Fruit fly (Drosophila melanogaster) whole organism, embryonic: ENCODE measurements around the gene Ca-Ma2d.

Experiments used
- Adf1 ChIP-seq: fragments of 200-800 bp; sonication (Bioruptor generic); IDR thresholded peaks from 2 replicates; pipeline ENCODE4 v1.3.6; 2022; ENCODE audit warnings: missing biosample characterization, missing genetic modification characterization
- Aef1 ChIP-seq: fragments of 200-800 bp; sonication (Bioruptor generic); IDR thresholded peaks from 3 replicates; pipeline ENCODE4 v1.3.6; 2022; ENCODE audit warnings: missing biosample characterization, missing genetic modification characterization
- BtbVII ChIP-seq: fragments of 200-800 bp; sonication (Bioruptor generic); optimal IDR thresholded peaks from 3 replicates; lab custom pipeline; 2017; ENCODE audit warnings: missing biosample characterization, mild to moderate bottlenecking, missing genetic modification characterization
- CG11456 ChIP-seq: fragments of 200-800 bp; sonication (Bioruptor generic); IDR thresholded peaks from 3 replicates; pipeline ENCODE4 v1.3.6; 2022; ENCODE audit warnings: missing biosample characterization, missing genetic modification characterization
- CG13624 ChIP-seq: fragments of 200-800 bp; sonication (Bioruptor generic); optimal IDR thresholded peaks from 2 replicates; lab custom pipeline; 2016; ENCODE audit warnings: missing biosample characterization, missing genetic modification characterization
- CG14050 ChIP-seq: fragments of 200-800 bp; sonication (Bioruptor generic); IDR thresholded peaks from 3 replicates; pipeline ENCODE4 v1.3.6; 2022; ENCODE audit warnings: missing biosample characterization, missing genetic modification characterization
- CG14965 ChIP-seq: fragments of 200-800 bp; sonication (Bioruptor generic); optimal IDR thresholded peaks from 2 replicates; lab custom pipeline; 2016; ENCODE audit warnings: missing biosample characterization, missing genetic modification characterization, borderline replicate concordance
- CG15479 ChIP-seq: fragments of 200-800 bp; sonication (Bioruptor generic); optimal IDR thresholded peaks from 3 replicates; lab custom pipeline; 2019; ENCODE audit warnings: missing biosample characterization, mild to moderate bottlenecking, missing genetic modification characterization, moderate library complexity
- CG2199 ChIP-seq: fragments of 200-800 bp; sonication (Bioruptor generic); IDR thresholded peaks from 3 replicates; pipeline ENCODE4 v1.3.6; 2022; ENCODE audit warnings: missing biosample characterization, missing genetic modification characterization
- CG31365 ChIP-seq: fragments of 200-800 bp; sonication (Bioruptor generic); optimal IDR thresholded peaks from 2 replicates; lab custom pipeline; 2018; ENCODE audit warnings: missing biosample characterization, mild to moderate bottlenecking, missing genetic modification characterization
- CG3407 ChIP-seq: fragments of 200-800 bp; sonication (Bioruptor generic); optimal IDR thresholded peaks from 2 replicates; lab custom pipeline; 2018; ENCODE audit warnings: missing biosample characterization, mild to moderate bottlenecking, missing genetic modification characterization
- CG34376 ChIP-seq: fragments of 200-800 bp; sonication (Bioruptor generic); optimal IDR thresholded peaks from 2 replicates; lab custom pipeline; 2018; ENCODE audit warnings: missing biosample characterization, mild to moderate bottlenecking, missing genetic modification characterization
- CG7372 ChIP-seq: fragments of 200-800 bp; sonication (Bioruptor generic); IDR thresholded peaks from 2 replicates; pipeline ENCODE4 v1.3.6; 2022; ENCODE audit warnings: missing biosample characterization, missing genetic modification characterization
- CG8290 ChIP-seq, 3 experiments: fragments of 200-800 bp; sonication (Bioruptor generic); optimal IDR thresholded peaks; 2 replicates each; lab custom pipeline; 2016 to 2019; ENCODE audit warnings: missing biosample characterization in 3 of 3, missing genetic modification characterization in 3 of 3, mild to moderate bottlenecking in 2 of 3, moderate library complexity in 1 of 3
- CHES-1-like ChIP-seq: fragments of 200-800 bp; sonication (Bioruptor generic); optimal IDR thresholded peaks from 2 replicates; lab custom pipeline; 2016; ENCODE audit warnings: missing biosample characterization, missing genetic modification characterization
- CTCF ChIP-seq: fragments of 200-800 bp; sonication (Bioruptor generic); optimal IDR thresholded peaks from 2 replicates; lab custom pipeline; 2017; ENCODE audit warnings: missing biosample characterization, mild to moderate bottlenecking, missing genetic modification characterization, moderate library complexity
- CoRest ChIP-seq: fragments of 200-800 bp; sonication (Bioruptor generic); optimal IDR thresholded peaks from 3 replicates; lab custom pipeline; 2018; ENCODE audit warnings: missing biosample characterization, mild to moderate bottlenecking, missing genetic modification characterization, moderate library complexity
- Deaf1 ChIP-seq: fragments of 200-800 bp; optimal IDR thresholded peaks from 3 replicates; lab custom pipeline; 2019; ENCODE audit warnings: missing biosample characterization, mild to moderate bottlenecking, missing genetic modification characterization, moderate library complexity
- Ets65A ChIP-seq: fragments of 200-800 bp; sonication (Bioruptor generic); peaks from one replicate; lab custom pipeline; 2016; ENCODE audit warnings: missing biosample characterization, missing genetic modification characterization
- Fer2 ChIP-seq: fragments of 200-800 bp; sonication (Bioruptor generic); optimal IDR thresholded peaks from 2 replicates; lab custom pipeline; 2018; ENCODE audit warnings: missing biosample characterization, mild to moderate bottlenecking, missing genetic modification characterization, moderate library complexity
- HHEX ChIP-seq: fragments of 200-800 bp; sonication (Bioruptor generic); optimal IDR thresholded peaks from 3 replicates; lab custom pipeline; 2017; ENCODE audit warnings: missing biosample characterization, mild to moderate bottlenecking, missing genetic modification characterization, missing genetic modification reagents
- Hr39 ChIP-seq: fragments of >200 bp; optimal IDR thresholded peaks from 2 replicates; lab custom pipeline; 2017
- MBD-R2 ChIP-seq: fragments of 200-800 bp; sonication (Bioruptor generic); IDR thresholded peaks from 2 replicates; pipeline ENCODE4 v1.3.6; 2022; ENCODE audit warnings: missing biosample characterization, missing genetic modification characterization
- Med ChIP-seq: fragments of 200-800 bp; sonication (Bioruptor generic); peaks from one replicate; lab custom pipeline; 2016; ENCODE audit warnings: missing biosample characterization, missing genetic modification characterization, mild to moderate bottlenecking, inconsistent platforms, moderate library complexity
- Stat92E ChIP-seq, 3 experiments: fragments of >200 bp in 2 of 3; fragments of 200-800 bp in 1 of 3; sonication (Bioruptor generic) in 1 of 3; optimal IDR thresholded peaks; 2 replicates each; lab custom pipeline; 2017 to 2019; ENCODE audit warnings: missing biosample characterization in 3 of 3, missing genetic modification characterization in 3 of 3, mild to moderate bottlenecking in 1 of 3, moderate library complexity in 1 of 3
- br ChIP-seq: fragments of >200 bp; optimal IDR thresholded peaks from 2 replicates; lab custom pipeline; 2017
- cad ChIP-seq: fragments of >200 bp; optimal IDR thresholded peaks from 2 replicates; lab custom pipeline; 2017; ENCODE audit warnings: missing biosample characterization, missing genetic modification characterization
- cg ChIP-seq: fragments of 200-800 bp; sonication (Bioruptor generic); optimal IDR thresholded peaks from 3 replicates; lab custom pipeline; 2019; ENCODE audit warnings: missing biosample characterization, mild to moderate bottlenecking, missing genetic modification characterization, moderate library complexity
- chinmo ChIP-seq: fragments of 200-800 bp; sonication (Bioruptor generic); IDR thresholded peaks from 4 replicates; pipeline ENCODE4 v1.3.6; 2022; ENCODE audit warnings: missing biosample characterization, missing genetic modification characterization; ENCODE audit not compliant: partially characterized antibody
- ci ChIP-seq: fragments of 200-800 bp; sonication (Bioruptor generic); IDR thresholded peaks from 3 replicates; pipeline ENCODE4 v1.3.6; 2022; ENCODE audit warnings: missing biosample characterization, missing genetic modification characterization
- crp ChIP-seq, 2 experiments: fragments of 200-800 bp; sonication (Bioruptor generic); optimal IDR thresholded peaks; 2 replicates in 1 of 2; 3 replicates in 1 of 2; lab custom pipeline; 2017; ENCODE audit warnings: missing biosample characterization in 2 of 2, missing genetic modification characterization in 2 of 2, mild to moderate bottlenecking in 1 of 2, moderate library complexity in 1 of 2
- dati ChIP-seq: fragments of 200-800 bp; sonication (Bioruptor generic); IDR thresholded peaks from 2 replicates; pipeline ENCODE4 v1.3.6; 2022; ENCODE audit warnings: missing biosample characterization, missing genetic modification characterization
- ewg ChIP-seq: fragments of 200-800 bp; sonication (Bioruptor generic); optimal IDR thresholded peaks from 3 replicates; lab custom pipeline; 2017; ENCODE audit warnings: mild to moderate bottlenecking, missing biosample characterization, missing genetic modification reagents, missing genetic modification characterization
- fd102C ChIP-seq: fragments of 200-800 bp; sonication (Bioruptor generic); optimal IDR thresholded peaks from 2 replicates; lab custom pipeline; 2018; ENCODE audit warnings: missing biosample characterization, mild to moderate bottlenecking, missing genetic modification characterization, moderate library complexity
- kah ChIP-seq: fragments of 200-800 bp; sonication (Bioruptor generic); optimal IDR thresholded peaks from 2 replicates; lab custom pipeline; 2018; ENCODE audit warnings: missing biosample characterization, mild to moderate bottlenecking, missing genetic modification characterization
- knrl ChIP-seq: fragments of 200-800 bp; sonication (Bioruptor generic); IDR thresholded peaks from 3 replicates; pipeline ENCODE4 v1.3.6; 2022; ENCODE audit warnings: missing biosample characterization, missing genetic modification characterization; ENCODE audit not compliant: partially characterized antibody
- pho ChIP-seq: fragments of 200-800 bp; sonication (Bioruptor generic); optimal IDR thresholded peaks from 2 replicates; lab custom pipeline; 2016; ENCODE audit warnings: missing biosample characterization, missing genetic modification characterization
- psq ChIP-seq: fragments of 200-800 bp; sonication (Bioruptor generic); optimal IDR thresholded peaks from 2 replicates; lab custom pipeline; 2017; ENCODE audit warnings: missing biosample characterization, missing genetic modification characterization
- scrt ChIP-seq: fragments of 200-800 bp; sonication (Bioruptor generic); optimal IDR thresholded peaks from 2 replicates; lab custom pipeline; 2018; ENCODE audit warnings: missing biosample characterization, mild to moderate bottlenecking, missing genetic modification characterization, moderate library complexity
- sens ChIP-seq: fragments of 200-800 bp; sonication (Bioruptor generic); peaks from one replicate; lab custom pipeline; 2016; ENCODE audit warnings: missing biosample characterization, missing genetic modification characterization
- slp2 ChIP-seq: fragments of 200-800 bp; sonication (Bioruptor generic); optimal IDR thresholded peaks from 2 replicates; lab custom pipeline; 2016; ENCODE audit warnings: missing biosample characterization, missing genetic modification characterization
- stwl ChIP-seq: fragments of 200-800 bp; sonication (Bioruptor generic); optimal IDR thresholded peaks from 3 replicates; lab custom pipeline; 2018; ENCODE audit warnings: missing biosample characterization, mild to moderate bottlenecking, missing genetic modification characterization, moderate library complexity
- trem ChIP-seq: fragments of 200-800 bp; optimal IDR thresholded peaks from 3 replicates; lab custom pipeline; 2019; ENCODE audit warnings: missing biosample characterization, mild to moderate bottlenecking, missing genetic modification characterization, moderate library complexity
- unc-4 ChIP-seq: fragments of 200-800 bp; sonication (Bioruptor generic); IDR thresholded peaks from 2 replicates; pipeline ENCODE4 v1.3.6; 2022; ENCODE audit warnings: missing biosample characterization, missing genetic modification characterization; ENCODE audit not compliant: partially characterized antibody

Ca-Ma2d gene

DNA sequence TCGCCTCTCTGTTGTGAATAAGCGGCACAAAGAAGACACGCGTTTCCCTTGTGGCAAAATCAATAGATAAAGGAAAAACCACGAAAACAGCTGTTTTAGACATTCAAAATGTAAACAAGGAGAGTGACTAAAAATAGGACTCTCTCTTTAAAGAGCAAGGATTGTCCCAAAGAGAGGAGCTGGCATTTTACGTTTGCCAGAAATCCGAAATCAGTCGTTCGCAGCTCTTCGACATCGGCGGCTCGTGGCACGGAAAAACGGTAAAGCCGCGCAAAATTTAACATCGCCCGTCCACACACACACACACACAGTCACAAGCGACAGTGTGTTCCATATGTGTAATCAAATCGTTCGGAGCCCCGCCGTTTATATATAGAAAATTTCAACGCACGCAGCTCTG lies at the start of gene Ca-Ma2d (continued):
- TF ChIP-seq unc-4 (GFP tag; lab: Robert Waterston, UW), result 0 out of 2 replicates have a peak, but pooled peaks have one; percentile 33
- TF ChIP-seq br, result no peak
- TF ChIP-seq Fer2, result no peak
- TF ChIP-seq CG13624 (GFP tag; lab: Kevin White, UChicago), result peak; percentile 6
- TF ChIP-seq psq (GFP tag; lab: Kevin White, UChicago), result peak; percentile 27
- 0 out of 3 replicates have a peak, but pooled peaks have one; percentile 12 for TF ChIP-seq ci
- no peak for TF ChIP-seq dati
- no peak for TF ChIP-seq CG7372
- peak; percentile 85 for TF ChIP-seq Med (GFP tag; lab: Kevin White, UChicago)
- peak; percentile 5 for TF ChIP-seq sens (GFP tag; lab: Kevin White, UChicago)
- no peak for TF ChIP-seq pho
- TF ChIP-seq CG14050, result no peak
- no peak for TF ChIP-seq BtbVII (GFP tag; lab: Kevin White, UChicago)
- TF ChIP-seq chinmo, result 0 out of 4 replicates have a peak, but pooled peaks have one; percentile 41
- TF ChIP-seq CHES-1-like, result no peak
- TF ChIP-seq CG2199, result peak; percentile 48; the same call in 1 of the 3 replicates
- TF ChIP-seq CG15479 (GFP tag; lab: Kevin White, UChicago), result no peak
- peak; percentile 34 for TF ChIP-seq fd102C (GFP tag; lab: Kevin White, UChicago)
- TF ChIP-seq cg, result peak; percentile 79
- no peak for TF ChIP-seq Ets65A
- no peak for TF ChIP-seq CTCF (GFP tag; lab: Kevin White, UChicago)
- 0 out of 3 replicates have a peak, but pooled peaks have one; percentile 41 for TF ChIP-seq CG11456 (GFP tag; lab: Robert Waterston, UW)
- peak in 1 of 2 experiments; percentile 78 for TF ChIP-seq crp (GFP tag; optimal IDR thresholded peaks at IDR 0.05; lab: Kevin White, UChicago)
- no peak for TF ChIP-seq CoRest
- no peak for TF ChIP-seq Hr39 (lab: Kevin White, UChicago)
- peak; percentile 62; the same call in 1 of the 2 replicates for TF ChIP-seq Adf1 (GFP tag; lab: Robert Waterston, UW)
- no peak for TF ChIP-seq slp2
- TF ChIP-seq MBD-R2 (GFP tag; lab: Robert Waterston, UW), result no peak

- TF ChIP-seq trem, result no peak
- no peak for TF ChIP-seq Aef1 (GFP tag; lab: Robert Waterston, UW)
- TF ChIP-seq CG14965 (GFP tag; lab: Kevin White, UChicago), result no peak
- TF ChIP-seq CG3407, result no peak
- peak; percentile 93 for TF ChIP-seq kah
- TF ChIP-seq CG8290 (GFP tag; optimal IDR thresholded peaks at IDR 0.05; lab: Kevin White, UChicago), result no peak
- TF ChIP-seq CG8290 (tag; optimal IDR thresholded peaks at IDR 0.05; lab: Kevin White, UChicago), result no peak
- peak; percentile 96 for TF ChIP-seq scrt (GFP tag; lab: Kevin White, UChicago)
- peak; percentile 90 for TF ChIP-seq Deaf1 (tag; lab: Kevin White, UChicago)
- TF ChIP-seq knrl, result peak; percentile 21; the same call in 1 of the 3 replicates
- TF ChIP-seq Med (GFP tag; lab: Kevin White, UChicago), result no peak
- TF ChIP-seq ewg, result peak; percentile 76
- TF ChIP-seq CG31365 (tag; lab: Kevin White, UChicago), result peak; percentile 86
- no peak for TF ChIP-seq CG14050
- peak; percentile 56 for TF ChIP-seq stwl (tag; lab: Kevin White, UChicago)
- no peak for TF ChIP-seq cad
- TF ChIP-seq HHEX (GFP tag; lab: Kevin White, UChicago), result no peak
- TF ChIP-seq CG34376 (GFP tag; lab: Kevin White, UChicago), result no peak
- no peak for TF ChIP-seq Stat92E (GFP tag; optimal IDR thresholded peaks at IDR 0.05; lab: Kevin White, UChicago)
Observed at dm6 chr2L:16198150-16198549, 33.1 kb upstream of the Ca-Ma2d start.
